Fruit fly (Drosophila melanogaster) whole organism, embryonic: ENCODE measurements around the gene CG5107.

Experiments used
- Atf3 ChIP-seq: fragments of 200-800 bp; sonication (Bioruptor generic); optimal IDR thresholded peaks from 3 replicates; lab custom pipeline; 2016; ENCODE audit warnings: missing biosample characterization, missing genetic modification characterization
- CG10267 ChIP-seq: fragments of 200-800 bp; sonication (Bioruptor generic); optimal IDR thresholded peaks from 2 replicates; lab custom pipeline; 2018; ENCODE audit warnings: missing biosample characterization, mild to moderate bottlenecking, missing genetic modification characterization, moderate library complexity
- CG10321 ChIP-seq: fragments of 200-800 bp; sonication (Bioruptor generic); IDR thresholded peaks from 2 replicates; pipeline ENCODE4 v1.3.6; 2022; ENCODE audit warnings: missing biosample characterization, missing genetic modification characterization
- CG11247 ChIP-seq: fragments of 200-800 bp; sonication (Bioruptor generic); IDR thresholded peaks from 2 replicates; pipeline ENCODE4 v1.3.6; 2022; ENCODE audit warnings: missing biosample characterization, missing genetic modification characterization
- CG11504 ChIP-seq: fragments of 200-800 bp; sonication (Bioruptor generic); optimal IDR thresholded peaks from 3 replicates; lab custom pipeline; 2019; ENCODE audit warnings: missing biosample characterization, mild to moderate bottlenecking, missing genetic modification characterization, moderate library complexity
- CG12155 ChIP-seq: fragments of 200-800 bp; sonication (Bioruptor generic); optimal IDR thresholded peaks from 3 replicates; lab custom pipeline; 2016; ENCODE audit warnings: missing biosample characterization, missing genetic modification characterization
- CG14014 ChIP-seq: fragments of 200-800 bp; sonication (Bioruptor generic); IDR thresholded peaks from 2 replicates; pipeline ENCODE4 v1.3.6; 2022; ENCODE audit warnings: missing biosample characterization, missing genetic modification characterization
- CG15696 ChIP-seq: fragments of 200-800 bp; sonication (Bioruptor generic); optimal IDR thresholded peaks from 2 replicates; lab custom pipeline; 2019; ENCODE audit warnings: missing biosample characterization, mild to moderate bottlenecking, missing genetic modification characterization, moderate library complexity
- CG1603 ChIP-seq: fragments of 200-800 bp; sonication (Bioruptor generic); optimal IDR thresholded peaks from 2 replicates; lab custom pipeline; 2019; ENCODE audit warnings: missing biosample characterization, mild to moderate bottlenecking, missing genetic modification characterization, moderate library complexity
- CG16779 ChIP-seq: fragments of 200-800 bp; sonication (Bioruptor generic); IDR thresholded peaks from 2 replicates; pipeline ENCODE4 v1.3.6; 2022; ENCODE audit warnings: missing biosample characterization, missing genetic modification characterization
- CG17612 ChIP-seq: fragments of 200-800 bp; sonication (Bioruptor generic); IDR thresholded peaks from 2 replicates; pipeline ENCODE4 v1.3.6; 2022; ENCODE audit warnings: missing biosample characterization, missing genetic modification characterization
- CG17912 ChIP-seq: fragments of 200-800 bp; sonication (Bioruptor generic); optimal IDR thresholded peaks from 2 replicates; lab custom pipeline; 2018; ENCODE audit warnings: missing biosample characterization, mild to moderate bottlenecking, missing genetic modification characterization
- CG18262 ChIP-seq: fragments of 200-800 bp; optimal IDR thresholded peaks from 3 replicates; lab custom pipeline; 2019; ENCODE audit warnings: missing biosample characterization, mild to moderate bottlenecking, missing genetic modification characterization, moderate library complexity
- CG18476 ChIP-seq: fragments of 200-800 bp; sonication (Bioruptor generic); optimal IDR thresholded peaks from 2 replicates; lab custom pipeline; 2016; ENCODE audit warnings: missing biosample characterization, mild to moderate bottlenecking, missing genetic modification characterization
- CG2712 ChIP-seq: fragments of 200-800 bp; optimal IDR thresholded peaks from 3 replicates; lab custom pipeline; 2019; ENCODE audit warnings: missing biosample characterization, mild to moderate bottlenecking, missing genetic modification characterization, moderate library complexity
- CG2889 ChIP-seq: fragments of 200-800 bp; sonication (Bioruptor generic); IDR thresholded peaks from 3 replicates; pipeline ENCODE4 v1.3.6; 2022; ENCODE audit warnings: missing biosample characterization, missing genetic modification characterization
- CG31365 ChIP-seq: fragments of 200-800 bp; sonication (Bioruptor generic); optimal IDR thresholded peaks from 2 replicates; lab custom pipeline; 2018; ENCODE audit warnings: missing biosample characterization, mild to moderate bottlenecking, missing genetic modification characterization
- CG5953 ChIP-seq: fragments of 200-800 bp; sonication (Bioruptor generic); IDR thresholded peaks from 2 replicates; pipeline ENCODE4 v1.3.6; 2022; ENCODE audit warnings: missing biosample characterization, missing genetic modification characterization
- CG6175 ChIP-seq: fragments of 200-800 bp; sonication (Bioruptor generic); IDR thresholded peaks from 3 replicates; pipeline ENCODE4 v1.3.6; 2022; ENCODE audit warnings: missing biosample characterization, missing genetic modification characterization
- CG6689 ChIP-seq: fragments of 200-800 bp; sonication (Bioruptor generic); IDR thresholded peaks from 2 replicates; pipeline ENCODE4 v1.3.6; 2022; ENCODE audit warnings: missing biosample characterization, missing genetic modification characterization
- CG8281 ChIP-seq: fragments of 200-800 bp; sonication (Bioruptor generic); optimal IDR thresholded peaks from 2 replicates; lab custom pipeline; 2018; ENCODE audit warnings: missing biosample characterization, mild to moderate bottlenecking, missing genetic modification characterization, moderate library complexity
- CG8388 ChIP-seq: fragments of 200-800 bp; sonication (Bioruptor generic); optimal IDR thresholded peaks from 2 replicates; lab custom pipeline; 2019; ENCODE audit warnings: missing biosample characterization, mild to moderate bottlenecking, missing genetic modification characterization, moderate library complexity
- D ChIP-seq, 2 experiments: fragments of 200-800 bp in 1 of 2; fragments of >200 bp in 1 of 2; sonication (Bioruptor generic) in 1 of 2; optimal IDR thresholded peaks; 2 replicates in 1 of 2; 3 replicates in 1 of 2; lab custom pipeline; 2017; ENCODE audit warnings: mild to moderate bottlenecking in 1 of 2, missing biosample characterization in 1 of 2, missing genetic modification characterization in 1 of 2, missing genetic modification reagents in 1 of 2
- Deaf1 ChIP-seq: fragments of 200-800 bp; optimal IDR thresholded peaks from 3 replicates; lab custom pipeline; 2019; ENCODE audit warnings: missing biosample characterization, mild to moderate bottlenecking, missing genetic modification characterization, moderate library complexity
- Dek ChIP-seq: fragments of 200-800 bp; sonication (Bioruptor generic); optimal IDR thresholded peaks from 3 replicates; lab custom pipeline; 2019; ENCODE audit warnings: missing biosample characterization, mild to moderate bottlenecking, missing genetic modification characterization, moderate library complexity
- Dip3 ChIP-seq: fragments of 200-800 bp; sonication (Bioruptor generic); optimal IDR thresholded peaks from 3 replicates; lab custom pipeline; 2016; ENCODE audit warnings: missing biosample characterization, missing genetic modification characterization
- Dll ChIP-seq: fragments of 200-800 bp; sonication (Bioruptor generic); IDR thresholded peaks from 4 replicates; pipeline ENCODE4 v1.3.6; 2022; ENCODE audit warnings: missing biosample characterization, missing genetic modification characterization; ENCODE audit not compliant: partially characterized antibody
- Drgx ChIP-seq: fragments of 200-800 bp; sonication (Bioruptor generic); IDR thresholded peaks from 2 replicates; pipeline ENCODE4 v1.3.6; 2022; ENCODE audit warnings: missing biosample characterization, missing genetic modification characterization
- E2f2 ChIP-seq: fragments of 200-800 bp; sonication (Bioruptor generic); IDR thresholded peaks from 2 replicates; pipeline ENCODE4 v1.3.6; 2022; ENCODE audit warnings: missing biosample characterization, missing genetic modification characterization
- HLHmδ ChIP-seq: fragments of 200-800 bp; sonication (Bioruptor generic); optimal IDR thresholded peaks from 2 replicates; lab custom pipeline; 2018; ENCODE audit warnings: missing biosample characterization, mild to moderate bottlenecking, missing genetic modification characterization, moderate library complexity
- HmgD ChIP-seq: fragments of 200-800 bp; sonication (Bioruptor generic); optimal IDR thresholded peaks from 3 replicates; lab custom pipeline; 2016; ENCODE audit warnings: missing biosample characterization, missing genetic modification characterization
- HmgZ ChIP-seq: fragments of 200-800 bp; sonication (Bioruptor generic); optimal IDR thresholded peaks from 2 replicates; lab custom pipeline; 2018; ENCODE audit warnings: missing biosample characterization, mild to moderate bottlenecking, missing genetic modification characterization
- Hr3 ChIP-seq: fragments of 200-800 bp; sonication (Bioruptor generic); optimal IDR thresholded peaks from 3 replicates; lab custom pipeline; 2016; ENCODE audit warnings: missing biosample characterization, missing genetic modification characterization
- Hr78 ChIP-seq, 2 experiments: fragments of 200-800 bp in 1 of 2; fragments of >200 bp in 1 of 2; sonication (Bioruptor generic) in 1 of 2; optimal IDR thresholded peaks; 2 replicates each; lab custom pipeline; 2017 to 2019; ENCODE audit warnings: missing biosample characterization in 2 of 2, missing genetic modification characterization in 2 of 2, mild to moderate bottlenecking in 1 of 2, moderate library complexity in 1 of 2
- Lhr ChIP-seq: fragments of 200-800 bp; sonication (Bioruptor generic); optimal IDR thresholded peaks from 3 replicates; lab custom pipeline; 2017; ENCODE audit warnings: mild to moderate bottlenecking, missing biosample characterization, missing genetic modification reagents, missing genetic modification characterization
- Lpt ChIP-seq: fragments of >200 bp; optimal IDR thresholded peaks from 2 replicates; lab custom pipeline; 2018; ENCODE audit warnings: missing biosample characterization, missing genetic modification characterization
- NC2β ChIP-seq: fragments of 200-800 bp; sonication (Bioruptor generic); optimal IDR thresholded peaks from 2 replicates; lab custom pipeline; 2016; ENCODE audit warnings: missing biosample characterization, missing genetic modification characterization
- Rfx ChIP-seq: fragments of 200-800 bp; sonication (Bioruptor generic); IDR thresholded peaks from 2 replicates; pipeline ENCODE4 v1.3.6; 2022; ENCODE audit warnings: missing biosample characterization, missing genetic modification characterization
- ase ChIP-seq: fragments of 200-800 bp; sonication (Bioruptor generic); IDR thresholded peaks from 3 replicates; pipeline ENCODE4 v1.3.6; 2022; ENCODE audit warnings: missing biosample characterization, missing genetic modification characterization
- bcd ChIP-seq: fragments of 200-800 bp; sonication (Bioruptor generic); optimal IDR thresholded peaks from 2 replicates; lab custom pipeline; 2017; ENCODE audit warnings: missing biosample characterization, mild to moderate bottlenecking, missing genetic modification characterization
- fd102C ChIP-seq: fragments of 200-800 bp; sonication (Bioruptor generic); optimal IDR thresholded peaks from 2 replicates; lab custom pipeline; 2018; ENCODE audit warnings: missing biosample characterization, mild to moderate bottlenecking, missing genetic modification characterization, moderate library complexity
- gcm2 ChIP-seq: fragments of 200-800 bp; sonication (Bioruptor generic); optimal IDR thresholded peaks from 2 replicates; lab custom pipeline; 2016; ENCODE audit warnings: missing biosample characterization, missing genetic modification characterization
- her ChIP-seq: fragments of 200-800 bp; sonication (Bioruptor generic); optimal IDR thresholded peaks from 2 replicates; lab custom pipeline; 2016; ENCODE audit warnings: missing biosample characterization, missing genetic modification characterization
- kay ChIP-seq: fragments of 200-800 bp; sonication (Bioruptor generic); optimal IDR thresholded peaks from 2 replicates; lab custom pipeline; 2016; ENCODE audit warnings: missing biosample characterization, missing genetic modification characterization
- mam ChIP-seq: fragments of 200-800 bp; sonication (Bioruptor generic); optimal IDR thresholded peaks from 3 replicates; lab custom pipeline; 2016; ENCODE audit warnings: missing biosample characterization, missing genetic modification characterization
- pita ChIP-seq: fragments of 200-800 bp; sonication (Bioruptor generic); optimal IDR thresholded peaks from 2 replicates; lab custom pipeline; 2017; ENCODE audit warnings: missing biosample characterization, mild to moderate bottlenecking, missing genetic modification characterization
- pzg ChIP-seq: fragments of 200-800 bp; sonication (Bioruptor generic); optimal IDR thresholded peaks from 3 replicates; lab custom pipeline; 2018; ENCODE audit warnings: missing biosample characterization, mild to moderate bottlenecking, missing genetic modification characterization, moderate library complexity
- stwl ChIP-seq: fragments of 200-800 bp; sonication (Bioruptor generic); optimal IDR thresholded peaks from 3 replicates; lab custom pipeline; 2018; ENCODE audit warnings: missing biosample characterization, mild to moderate bottlenecking, missing genetic modification characterization, moderate library complexity
- twi ChIP-seq: fragments of 200-800 bp; optimal IDR thresholded peaks from 2 replicates; lab custom pipeline; 2019; ENCODE audit warnings: missing biosample characterization, mild to moderate bottlenecking, missing genetic modification characterization, moderate library complexity
- unpg ChIP-seq: fragments of 200-800 bp; sonication (Bioruptor generic); optimal IDR thresholded peaks from 3 replicates; lab custom pipeline; 2018; ENCODE audit warnings: missing biosample characterization, mild to moderate bottlenecking, missing genetic modification characterization, moderate library complexity
- z ChIP-seq: fragments of 200-800 bp; sonication (Bioruptor generic); IDR thresholded peaks from 3 replicates; pipeline ENCODE4 v1.3.6; 2022; ENCODE audit warnings: missing biosample characterization, missing genetic modification characterization

Gene CG5107

DNA sequence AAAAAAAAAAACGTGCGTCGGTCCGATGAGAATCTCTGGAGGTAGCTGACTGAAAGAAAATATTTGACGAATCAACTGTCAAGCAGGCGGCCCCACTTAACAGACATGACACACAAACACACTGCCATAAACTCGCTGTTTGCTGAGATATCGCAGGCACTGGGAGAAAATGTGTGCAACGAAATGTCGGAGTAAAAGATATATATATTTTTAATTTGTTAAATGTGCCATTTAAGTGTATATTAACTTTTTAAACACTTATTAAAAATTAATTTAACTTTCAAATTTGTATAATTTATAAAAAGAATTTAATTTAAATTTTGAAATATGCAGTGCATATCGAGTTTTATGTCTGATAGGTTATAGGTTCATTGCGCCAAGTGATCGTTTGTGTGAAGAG lies 15.9 kb upstream of the CG5107 start (continued):
- TF ChIP-seq CG11504 (tag; lab: Kevin White, UChicago) (no peak), HLHmδ (no peak), pita (GFP tag; lab: Kevin White, UChicago) (no peak), kay (GFP tag; lab: Kevin White, UChicago) (peak; percentile 13), bcd (GFP tag; lab: Kevin White, UChicago) (peak; percentile 60), CG18262 (tag; lab: Kevin White, UChicago) (peak; percentile 78), CG6175 (GFP tag; lab: Robert Waterston, UW) (no peak), Dll (GFP tag; lab: Robert Waterston, UW) (no peak), HmgD (GFP tag; lab: Kevin White, UChicago) (no peak), Hr78 (GFP tag; optimal IDR thresholded peaks at IDR 0.05; lab: Kevin White, UChicago) (peak in 1 of 2 experiments; percentile 81), CG10321 (GFP tag; lab: Robert Waterston, UW) (no peak), Hr3 (GFP tag; lab: Kevin White, UChicago) (peak; percentile 36), gcm2 (GFP tag; lab: Kevin White, UChicago) (no peak), Lhr (no peak), Drgx (peak; percentile 73), CG17912 (GFP tag; lab: Kevin White, UChicago) (no peak), CG2889 (GFP tag; lab: Robert Waterston, UW) (no peak), CG8281 (tag; lab: Kevin White, UChicago) (peak; percentile 6), E2f2 (GFP tag; lab: Robert Waterston, UW) (peak; percentile 30; the same call in 1 of the 2 replicates), fd102C (GFP tag; lab: Kevin White, UChicago) (no peak), Dip3 (GFP tag; lab: Kevin White, UChicago) (no peak), D (optimal IDR thresholded peaks at IDR 0.05; lab: Kevin White, UChicago) (no peak), D (GFP tag; optimal IDR thresholded peaks at IDR 0.05; lab: Kevin White, UChicago) (peak; percentile 57), CG31365 (tag; lab: Kevin White, UChicago) (no peak), CG15696 (peak; percentile 71), Deaf1 (tag; lab: Kevin White, UChicago) (no peak), CG17612 (GFP tag; lab: Robert Waterston, UW) (no peak), twi (tag; lab: Kevin White, UChicago) (no peak), CG12155 (GFP tag; lab: Kevin White, UChicago) (peak; percentile 5), pzg (GFP tag; lab: Kevin White, UChicago) (no peak), NC2β (GFP tag; lab: Kevin White, UChicago) (no peak), CG2712 (tag; lab: Kevin White, UChicago) (peak; percentile 85), HmgZ (no peak), CG6689 (GFP tag; lab: Robert Waterston, UW) (peak; percentile 62), CG5953 (no peak), ase (GFP tag; lab: Robert Waterston, UW) (peak; percentile 54; the same call in 1 of the 3 replicates), CG8388 (GFP tag; lab: Kevin White, UChicago) (peak; percentile 58), CG10267 (tag; lab: Kevin White, UChicago) (peak; percentile 71), her (GFP tag; lab: Kevin White, UChicago) (no peak), CG11247 (GFP tag; lab: Robert Waterston, UW) (peak; percentile 60), unpg (GFP tag; lab: Kevin White, UChicago) (peak; percentile 75), CG14014 (GFP tag; lab: Robert Waterston, UW) (no peak; the same call in 1 of the 2 replicates), z (GFP tag; lab: Robert Waterston, UW) (0 out of 3 replicates have a peak, but pooled peaks have one; percentile 40), CG18476 (peak; percentile 8), mam (no peak), stwl (tag; lab: Kevin White, UChicago) (peak; percentile 0), CG1603 (tag; lab: Kevin White, UChicago) (peak; percentile 23), Lpt (GFP tag; lab: Kevin White, UChicago) (no peak), Dek (tag; lab: Kevin White, UChicago) (no peak), CG16779 (GFP tag; lab: Robert Waterston, UW) (no peak), Atf3 (GFP tag; lab: Kevin White, UChicago) (no peak), Rfx (GFP tag; lab: Robert Waterston, UW) (peak; percentile 65; the same call in 1 of the 2 replicates)
